Worm (Caenorhabditis elegans): ENCODE data around the gene cyl-1.

Gene cyl-1

DNA sequence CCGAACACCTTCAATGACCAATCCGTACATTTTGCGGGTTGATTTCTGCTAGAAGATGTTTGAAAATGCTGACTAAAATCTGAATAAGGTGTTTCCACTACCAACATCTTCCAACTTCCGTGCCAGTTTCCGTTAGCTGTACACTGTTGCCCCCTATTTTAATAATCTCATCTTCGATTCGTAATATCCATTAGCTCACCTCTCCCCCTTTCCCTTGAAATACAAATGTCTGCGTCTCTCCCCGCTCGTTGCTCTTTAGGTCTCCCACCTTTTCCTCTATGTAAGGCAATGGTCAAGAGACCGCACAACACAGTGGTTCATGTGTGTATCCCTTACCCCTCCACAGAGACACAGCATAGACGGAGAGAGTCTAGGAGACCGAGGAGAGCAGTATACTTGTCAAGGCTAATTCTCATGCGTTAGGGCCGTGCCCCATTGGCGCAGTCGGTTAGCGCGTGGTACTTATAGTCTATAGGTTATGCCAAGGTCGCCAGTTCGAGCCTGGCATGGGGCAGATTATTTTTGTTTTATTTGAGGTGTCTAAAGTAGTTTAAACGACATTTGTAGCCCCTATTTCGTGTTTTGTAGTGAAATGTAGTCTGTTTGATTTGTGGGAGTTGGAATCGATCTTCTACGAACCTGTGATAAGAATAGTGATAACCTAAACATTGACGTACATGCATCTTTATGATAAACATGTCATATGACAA lies 8.4 kb upstream of the cyl-1 start, which contains the start of gene gcy-33 (continued):
- no peak for TF ChIP-seq F23B12.7 (tag; optimal IDR thresholded peaks at IDR 0.05; ENCODE audit: insufficient read depth)
- TF ChIP-seq rcor-1 (GFP tag; IDR thresholded peaks at IDR 0.05) = peak; percentile 87
- peak; percentile 64 for TF ChIP-seq attf-5 (GFP tag; optimal IDR thresholded peaks at IDR 0.05)
- peak; percentile 91 for TF ChIP-seq B0336.3 (GFP tag; IDR thresholded peaks at IDR 0.05)
- peak; percentile 79 for TF ChIP-seq ceh-100 (GFP tag; IDR thresholded peaks at IDR 0.05)
- no peak for TF ChIP-seq aptf-2 (GFP tag; conservative IDR thresholded peaks at IDR 0.05)
- TF ChIP-seq mcd-1 (GFP tag; IDR thresholded peaks at IDR 0.05) = peak; percentile 80
- peak; percentile 63; the same call in 1 of the 2 replicates for TF ChIP-seq ztf-6 (GFP tag; IDR thresholded peaks at IDR 0.05)
- TF ChIP-seq T26A5.8 (tag; optimal IDR thresholded peaks at IDR 0.05) = peak; percentile 83
- TF ChIP-seq atf-7 (tag; optimal IDR thresholded peaks at IDR 0.05) = peak; percentile 92
- peak; percentile 59 for TF ChIP-seq athp-1 (tag; optimal IDR thresholded peaks at IDR 0.05)
- TF ChIP-seq lin-26 (GFP tag; IDR thresholded peaks at IDR 0.05) = peak; percentile 92
- peak; percentile 72 for TF ChIP-seq unc-130 (GFP tag; optimal IDR thresholded peaks at IDR 0.05)
- peak; percentile 91 for TF ChIP-seq madf-3 (GFP tag; IDR thresholded peaks at IDR 0.05)
- TF ChIP-seq B0019.2 (GFP tag; conservative IDR thresholded peaks at IDR 0.05) = no peak
- TF ChIP-seq C17E4.6 (GFP tag; IDR thresholded peaks at IDR 0.05) = peak; percentile 81; the same call in 1 of the 2 replicates
- TF ChIP-seq snpc-1.1 (tag; optimal IDR thresholded peaks at IDR 0.05; ENCODE audit: insufficient read depth) = no peak
- TF ChIP-seq ztf-3 (GFP tag; optimal IDR thresholded peaks at IDR 0.05) = no peak
- peak; percentile 64 for TF ChIP-seq hlh-12 (tag; optimal IDR thresholded peaks at IDR 0.05)
- peak; percentile 87 for TF ChIP-seq snpc-1.3 (tag; optimal IDR thresholded peaks at IDR 0.05; ENCODE audit: insufficient read depth)
- peak; percentile 72 for TF ChIP-seq B0035.1 (tag; optimal IDR thresholded peaks at IDR 0.05)
- peak; percentile 72; the same call in 1 of the 2 replicates for TF ChIP-seq C06A6.2 (GFP tag; conservative IDR thresholded peaks at IDR 0.05)
- TF ChIP-seq tbp1 (GFP tag; optimal IDR thresholded peaks at IDR 0.05) = peak; percentile 99
- TF ChIP-seq F22D6.2 (tag; optimal IDR thresholded peaks at IDR 0.05) = peak; percentile 23
- TF ChIP-seq let-526 (GFP tag; IDR thresholded peaks at IDR 0.05) = peak; percentile 77
- peak; percentile 81 for TF ChIP-seq nhr-80 (tag; optimal IDR thresholded peaks at IDR 0.05)
- peak; percentile 74; the same call in 1 of the 2 replicates for TF ChIP-seq ztf-28 (GFP tag; IDR thresholded peaks at IDR 0.05)
- TF ChIP-seq ekl-4 (GFP tag; IDR thresholded peaks at IDR 0.05) = peak; percentile 91
- 0 out of 2 replicates have a peak, but pooled peaks have one; percentile 32 for TF ChIP-seq Y53F4B.3 (GFP tag; IDR thresholded peaks at IDR 0.05)
- peak; percentile 72 for TF ChIP-seq D2030.7 (GFP tag; IDR thresholded peaks at IDR 0.05)
- peak; percentile 76 for TF ChIP-seq T07F8.4 (tag; optimal IDR thresholded peaks at IDR 0.05)
- 0 out of 2 replicates have a peak, but pooled peaks have one; percentile 73 for TF ChIP-seq bed-2 (GFP tag; IDR thresholded peaks at IDR 0.05)
- peak; percentile 85 for TF ChIP-seq ZK185.1 (tag; optimal IDR thresholded peaks at IDR 0.05; ENCODE audit: poor library complexity, severe bottlenecking)
- peak; percentile 83 for TF ChIP-seq hmg-1.2 (GFP tag; IDR thresholded peaks at IDR 0.05)
- TF ChIP-seq madf-10 (tag; optimal IDR thresholded peaks at IDR 0.05) = peak; percentile 89
- TF ChIP-seq lir-1 (GFP tag; conservative IDR thresholded peaks at IDR 0.05) = peak; percentile 59; the same call in 1 of the 2 replicates
- no peak for TF ChIP-seq F37B4.10 (GFP tag; IDR thresholded peaks at IDR 0.05)
- TF ChIP-seq madf-8 (GFP tag; conservative IDR thresholded peaks at IDR 0.05) = peak; percentile 47
- peak; percentile 82 for TF ChIP-seq dox-1 (GFP tag; IDR thresholded peaks at IDR 0.05)
- TF ChIP-seq nhr-27 (tag; optimal IDR thresholded peaks at IDR 0.05) = peak; percentile 81
- 0 out of 2 replicates have a peak, but pooled peaks have one; percentile 54 for TF ChIP-seq K11D2.4 (GFP tag; IDR thresholded peaks at IDR 0.05)
- no peak for TF ChIP-seq ceh-91 (GFP tag; IDR thresholded peaks at IDR 0.05)
- 0 out of 2 replicates have a peak, but pooled peaks have one; percentile 7 for TF ChIP-seq F39B2.1 (GFP tag; IDR thresholded peaks at IDR 0.05)
- TF ChIP-seq ets-4 (GFP tag; optimal IDR thresholded peaks at IDR 0.05) = peak; percentile 96
- TF ChIP-seq bed-1 (GFP tag; IDR thresholded peaks at IDR 0.05) = no peak
- peak; percentile 92 for TF ChIP-seq zim-3 (tag; optimal IDR thresholded peaks at IDR 0.05)
- TF ChIP-seq ceh-58 (GFP tag; IDR thresholded peaks at IDR 0.05) = 0 out of 2 replicates have a peak, but pooled peaks have one; percentile 15

Data from whole organism, young adult.